Worm (Caenorhabditis elegans) whole organism, L1 larva: Measurements from ENCODE around the gene nas-13.

Experiments
- C16A3.4 ChIP-seq: fragments of 150-350 bp; optimal IDR thresholded peaks from 2 replicates; lab custom pipeline; 2014; ENCODE audit warnings: missing biosample characterization, missing genetic modification characterization
- C34B4.2 ChIP-seq: sonication (generic microtip); optimal IDR thresholded peaks from 2 replicates; lab custom pipeline; 2017; ENCODE audit warnings: mild to moderate bottlenecking, missing genetic modification characterization, missing compliant biosample characterization
- F16B12.6 ChIP-seq: fragments of 150-350 bp; optimal IDR thresholded peaks from 2 replicates; lab custom pipeline; 2014; ENCODE audit warnings: missing biosample characterization, missing genetic modification characterization
- blmp-1 ChIP-seq: fragments of 150-350 bp; optimal IDR thresholded peaks from 2 replicates; lab custom pipeline; 2014; ENCODE audit warnings: missing biosample characterization, missing genetic modification characterization
- ceh-63 ChIP-seq: fragments of 200-800 bp; sonication (Bioruptor generic); optimal IDR thresholded peaks from 2 replicates; lab custom pipeline; 2018; ENCODE audit warnings: mild to moderate bottlenecking, missing genetic modification characterization, missing compliant biosample characterization
- ceh-82 ChIP-seq, 3 experiments: fragments of 150-350 bp in 1 of 3; sonication (generic microtip) in 2 of 3; optimal IDR thresholded peaks; 2 replicates each; lab custom pipeline; 2014 to 2017; ENCODE audit warnings: missing biosample characterization in 3 of 3, missing genetic modification characterization in 3 of 3
- dpl-1 ChIP-seq, 3 experiments: fragments of 150-350 bp in 2 of 3; sonication (generic microtip) in 1 of 3; optimal IDR thresholded peaks; 2 replicates each; lab custom pipeline; 2014 to 2017; ENCODE audit warnings: missing biosample characterization in 3 of 3, missing genetic modification characterization in 3 of 3, missing genetic modification reagents in 3 of 3
- dsc-1 ChIP-seq: sonication (generic microtip); optimal IDR thresholded peaks from 2 replicates; lab custom pipeline; 2016; ENCODE audit warnings: mild to moderate bottlenecking, missing genetic modification characterization, missing compliant biosample characterization
- efl-1 ChIP-seq, 4 experiments: fragments of 150-350 bp; optimal IDR thresholded peaks in 3 of 4; peaks in 1 of 4; 1 replicate in 1 of 4; 2 replicates in 3 of 4; lab custom pipeline; 2014; ENCODE audit warnings: missing biosample characterization in 2 of 4, missing genetic modification characterization in 2 of 4, missing genetic modification reagents in 2 of 4
- egl-13 ChIP-seq: sonication (generic microtip); optimal IDR thresholded peaks from 2 replicates; lab custom pipeline; 2016; ENCODE audit warnings: missing genotype, missing genetic modification reagents, missing genetic modification characterization, missing compliant biosample characterization
- ets-5 ChIP-seq: fragments of 200-800 bp; sonication (Bioruptor generic); IDR thresholded peaks from 2 replicates; pipeline ENCODE4 v1.3.6; 2022; ENCODE audit warnings: missing genetic modification characterization, missing compliant biosample characterization
- fkh-4 ChIP-seq: sonication (generic microtip); optimal IDR thresholded peaks from 2 replicates; lab custom pipeline; 2016; ENCODE audit warnings: missing compliant biosample characterization, missing genetic modification characterization, borderline replicate concordance
- fkh-8 ChIP-seq: sonication (generic microtip); optimal IDR thresholded peaks from 2 replicates; lab custom pipeline; 2016; ENCODE audit warnings: mild to moderate bottlenecking, missing genetic modification characterization, missing compliant biosample characterization
- hlh-17 ChIP-seq: fragments of 200-800 bp; sonication (Bioruptor generic); optimal IDR thresholded peaks from 2 replicates; lab custom pipeline; 2018; ENCODE audit warnings: missing genetic modification characterization, mild to moderate bottlenecking, missing compliant biosample characterization, moderate library complexity, borderline replicate concordance
- hpl-2 ChIP-seq: fragments of 150-350 bp; optimal IDR thresholded peaks from 2 replicates; lab custom pipeline; 2014; ENCODE audit warnings: missing biosample characterization, missing genetic modification reagents, missing genetic modification characterization
- irx-1 ChIP-seq: sonication (generic microtip); optimal IDR thresholded peaks from 2 replicates; lab custom pipeline; 2016; ENCODE audit warnings: missing genetic modification characterization, missing compliant biosample characterization
- isw-1 ChIP-seq: fragments of 200-800 bp; sonication (Bioruptor generic); IDR thresholded peaks from 2 replicates; pipeline ENCODE4 v1.3.6; 2022; ENCODE audit warnings: missing genetic modification characterization, missing compliant biosample characterization
- lin-13 ChIP-seq: fragments of 150-350 bp; optimal IDR thresholded peaks from 2 replicates; lab custom pipeline; 2014; ENCODE audit warnings: missing biosample characterization, missing genetic modification reagents, missing genetic modification characterization
- lin-14 ChIP-seq: fragments of 200-800 bp; sonication (Bioruptor generic); optimal IDR thresholded peaks from 2 replicates; lab custom pipeline; 2018; ENCODE audit warnings: mild to moderate bottlenecking, missing genetic modification characterization, moderate library complexity, missing compliant biosample characterization
- lin-15B ChIP-seq: fragments of 150-350 bp; sonication (generic microtip); optimal IDR thresholded peaks from 3 replicates; lab custom pipeline; 2014; ENCODE audit warnings: missing biosample characterization, missing genetic modification characterization
- lin-39 ChIP-seq: fragments of 150-350 bp; optimal IDR thresholded peaks from 2 replicates; lab custom pipeline; 2014; ENCODE audit warnings: missing biosample characterization, missing genetic modification reagents, missing genetic modification characterization
- lir-3 ChIP-seq: sonication (generic microtip); optimal IDR thresholded peaks from 2 replicates; lab custom pipeline; 2016; ENCODE audit warnings: mild to moderate bottlenecking, missing genetic modification characterization, moderate library complexity, missing compliant biosample characterization; ENCODE audit not compliant: poor library complexity
- lsy-2 ChIP-seq, 2 experiments: fragments of 150-350 bp; optimal IDR thresholded peaks; 2 replicates each; lab custom pipeline; 2014; ENCODE audit warnings: missing biosample characterization in 2 of 2, missing genetic modification characterization in 2 of 2
- mef-2 ChIP-seq: fragments of 150-350 bp; optimal IDR thresholded peaks from 2 replicates; lab custom pipeline; 2014; ENCODE audit warnings: missing biosample characterization, missing genetic modification characterization
- mep-1 ChIP-seq: fragments of 150-350 bp; optimal IDR thresholded peaks from 2 replicates; lab custom pipeline; 2014; ENCODE audit warnings: missing biosample characterization, missing genetic modification characterization
- nhr-11 ChIP-seq: fragments of 150-350 bp; optimal IDR thresholded peaks from 2 replicates; lab custom pipeline; 2014; ENCODE audit warnings: missing biosample characterization, missing genetic modification characterization
- nhr-12 ChIP-seq: sonication (generic microtip); optimal IDR thresholded peaks from 2 replicates; lab custom pipeline; 2017; ENCODE audit warnings: missing biosample characterization, missing genetic modification characterization
- nhr-237 ChIP-seq: fragments of 150-350 bp; optimal IDR thresholded peaks from 2 replicates; lab custom pipeline; 2014; ENCODE audit warnings: missing biosample characterization, missing genetic modification characterization
- nhr-28 ChIP-seq: fragments of 150-350 bp; optimal IDR thresholded peaks from 2 replicates; lab custom pipeline; 2014; ENCODE audit warnings: missing biosample characterization, missing genetic modification characterization
- nhr-47 ChIP-seq: sonication (generic microtip); optimal IDR thresholded peaks from 2 replicates; lab custom pipeline; 2016; ENCODE audit warnings: mild to moderate bottlenecking, missing genetic modification characterization, moderate library complexity, missing compliant biosample characterization
- nhr-71 ChIP-seq: sonication (generic microtip); optimal IDR thresholded peaks from 2 replicates; lab custom pipeline; 2016; ENCODE audit warnings: mild to moderate bottlenecking, missing genetic modification characterization, moderate library complexity, missing compliant biosample characterization
- pqm-1 ChIP-seq: sonication (generic microtip); optimal IDR thresholded peaks from 3 replicates; lab custom pipeline; 2017; ENCODE audit warnings: missing biosample characterization, missing genetic modification characterization
- rnt-1 ChIP-seq: sonication (generic microtip); optimal IDR thresholded peaks from 2 replicates; lab custom pipeline; 2016; ENCODE audit warnings: mild to moderate bottlenecking, missing genetic modification characterization, moderate library complexity, missing compliant biosample characterization
- skn-1 ChIP-seq: fragments of 150-350 bp; optimal IDR thresholded peaks from 2 replicates; lab custom pipeline; 2014; ENCODE audit warnings: missing biosample characterization, missing genetic modification characterization
- snpc-4 ChIP-seq: fragments of 150-350 bp; optimal IDR thresholded peaks from 2 replicates; lab custom pipeline; 2014; ENCODE audit warnings: missing biosample characterization, missing genetic modification characterization
- snu-23 ChIP-seq: sonication (generic microtip); optimal IDR thresholded peaks from 2 replicates; lab custom pipeline; 2016; ENCODE audit warnings: missing genetic modification characterization, missing compliant biosample characterization
- sox-4 ChIP-seq: sonication (generic microtip); optimal IDR thresholded peaks from 2 replicates; lab custom pipeline; 2016; ENCODE audit warnings: missing genetic modification characterization, missing compliant biosample characterization
- sup-37 ChIP-seq: fragments of 200-800 bp; sonication (Bioruptor generic); optimal IDR thresholded peaks from 2 replicates; lab custom pipeline; 2018; ENCODE audit warnings: mild to moderate bottlenecking, missing genetic modification characterization, missing compliant biosample characterization
- unc-130 ChIP-seq: fragments of 150-350 bp; optimal IDR thresholded peaks from 2 replicates; lab custom pipeline; 2017; ENCODE audit warnings: missing biosample characterization, missing genetic modification characterization, inconsistent platforms
- unc-30 ChIP-seq: sonication (generic microtip); optimal IDR thresholded peaks from 2 replicates; lab custom pipeline; 2017; ENCODE audit warnings: missing biosample characterization, missing genetic modification characterization
- unc-62 ChIP-seq: fragments of 150-350 bp; optimal IDR thresholded peaks from 2 replicates; lab custom pipeline; 2014; ENCODE audit warnings: missing biosample characterization, missing genetic modification reagents, missing genetic modification characterization
- vab-15 ChIP-seq: sonication (generic microtip); optimal IDR thresholded peaks from 2 replicates; lab custom pipeline; 2017; ENCODE audit warnings: missing genotype, mild to moderate bottlenecking, missing genetic modification characterization, missing compliant biosample characterization
- xbp-1 ChIP-seq: sonication (generic microtip); optimal IDR thresholded peaks from 2 replicates; lab custom pipeline; 2016; ENCODE audit warnings: missing genetic modification characterization, missing compliant biosample characterization
- ztf-4 ChIP-seq: fragments of 150-350 bp; optimal IDR thresholded peaks from 2 replicates; lab custom pipeline; 2014; ENCODE audit warnings: missing biosample characterization, missing genetic modification characterization

nas-13 gene

ce11 chrX:15395723-15396122, 32.3 kb downstream of the nas-13 start (continued):
- TF ChIP-seq irx-1 (tag; lab: Kevin White, UChicago), result no peak
- TF ChIP-seq ceh-82 (tag; optimal IDR thresholded peaks at IDR 0.05; lab: Kevin White, UChicago), result peak in 1 of 3 experiments; percentile 18
- no peak for TF ChIP-seq egl-13
- TF ChIP-seq lin-39 (tag; lab: Kevin White, UChicago), result no peak
- no peak for TF ChIP-seq nhr-237 (tag; lab: Kevin White, UChicago)
- TF ChIP-seq nhr-28 (tag; lab: Kevin White, UChicago), result no peak

DNA sequence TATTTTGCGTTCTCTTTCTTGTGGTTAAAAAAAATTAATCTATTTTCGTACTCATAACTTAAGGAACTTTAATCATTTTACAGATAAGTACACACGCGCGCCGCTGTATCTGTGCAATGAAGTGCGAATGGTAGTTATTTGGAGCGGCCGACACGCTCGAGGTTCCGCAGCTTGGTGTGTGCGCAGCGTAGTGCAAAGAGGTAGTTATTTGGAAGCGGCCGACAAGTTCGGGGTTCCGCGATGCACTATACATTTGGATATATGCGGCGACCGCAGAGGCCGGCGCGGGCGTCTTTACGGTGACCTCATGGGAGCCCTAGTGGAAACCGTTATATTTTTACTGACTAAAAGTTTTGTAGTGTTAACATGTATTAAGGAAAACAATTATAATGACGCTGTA, 35.4 kb downstream of the nas-13 start:
- TF ChIP-seq lin-15B (tag; lab: Kevin White, UChicago) (no peak), snpc-4 (tag; lab: Kevin White, UChicago) (peak; percentile 87)

- TF ChIP-seq lin-14 (peak; percentile 42), lsy-2 (tag; optimal IDR thresholded peaks at IDR 0.05; lab: Kevin White, UChicago) (no peak), ceh-63 (GFP tag; lab: Kevin White, UChicago) (no peak), mep-1 (tag; lab: Kevin White, UChicago) (no peak), nhr-12 (tag; lab: Kevin White, UChicago) (no peak), nhr-237 (tag; lab: Kevin White, UChicago) (no peak), snu-23 (GFP tag; lab: Kevin White, UChicago) (no peak), pqm-1 (tag; lab: Kevin White, UChicago) (no peak), ztf-4 (tag; lab: Kevin White, UChicago) (no peak), C16A3.4 (tag; lab: Kevin White, UChicago) (no peak), rnt-1 (tag; lab: Kevin White, UChicago) (no peak), snpc-4 (tag; lab: Kevin White, UChicago) (no peak), dpl-1 (GFP tag; optimal IDR thresholded peaks at IDR 0.05; lab: Kevin White, UChicago) (no peak), isw-1 (no peak), F16B12.6 (tag; lab: Kevin White, UChicago) (no peak), fkh-8 (tag; lab: Kevin White, UChicago) (peak; percentile 83), nhr-47 (tag; lab: Kevin White, UChicago) (peak; percentile 49), ets-5 (GFP tag; lab: Robert Waterston, UW) (no peak), nhr-71 (tag; lab: Kevin White, UChicago) (peak; percentile 67), lir-3 (tag; lab: Kevin White, UChicago) (no peak), lin-13 (GFP tag; lab: Kevin White, UChicago) (no peak), nhr-11 (peak; percentile 77), dsc-1 (tag; lab: Kevin White, UChicago) (no peak), skn-1 (tag; lab: Kevin White, UChicago) (no peak), unc-130 (no peak), C34B4.2 (tag; lab: Kevin White, UChicago) (no peak), sup-37 (GFP tag; lab: Kevin White, UChicago) (no peak)
Measured at ce11 chrX:15389853-15390252, 38.2 kb downstream of the nas-13 start.

ce11 chrX:15388259-15388658, 39.8 kb downstream of the nas-13 start:
- TF ChIP-seq ets-5 (GFP tag; lab: Robert Waterston, UW), result no peak
- TF ChIP-seq snpc-4 (tag; lab: Kevin White, UChicago), result peak; percentile 91
- TF ChIP-seq efl-1 (optimal IDR thresholded peaks at IDR 0.05; lab: Kevin White, UChicago), result no peak
- TF ChIP-seq efl-1 (GFP tag; optimal IDR thresholded peaks at IDR 0.05 in 1 of 2; lab: Kevin White, UChicago), result peak in 1 of 2 experiments; percentile 6
- TF ChIP-seq fkh-8 (tag; lab: Kevin White, UChicago), result no peak

ce11 chrX:15385807-15386349, 42.2 kb downstream of the nas-13 start:
- TF ChIP-seq xbp-1 (peak; percentile 28), efl-1 (optimal IDR thresholded peaks at IDR 0.05; lab: Kevin White, UChicago) (no peak), efl-1 (GFP tag; optimal IDR thresholded peaks at IDR 0.05 in 1 of 2; lab: Kevin White, UChicago) (peak in 1 of 2 experiments; percentile 36), ceh-63 (GFP tag; lab: Kevin White, UChicago) (no peak), mef-2 (tag; lab: Kevin White, UChicago) (peak; percentile 39), hpl-2 (GFP tag; lab: Kevin White, UChicago) (no peak), unc-30 (tag; lab: Kevin White, UChicago) (no peak), irx-1 (tag; lab: Kevin White, UChicago) (no peak), C16A3.4 (tag; lab: Kevin White, UChicago) (no peak), blmp-1 (no peak), fkh-4 (tag; lab: Kevin White, UChicago) (no peak), hlh-17 (GFP tag; lab: Kevin White, UChicago) (no peak), unc-62 (GFP tag; lab: Kevin White, UChicago) (no peak), vab-15 (tag; lab: Kevin White, UChicago) (no peak), sox-4 (tag; lab: Kevin White, UChicago) (no peak), ztf-4 (tag; lab: Kevin White, UChicago) (no peak)
